Fruit fly (Drosophila melanogaster) whole organism, embryonic: ENCODE measurements around the gene CG12951.

Source experiments
- Asciz ChIP-seq: fragments of 200-800 bp; sonication (Bioruptor generic); optimal IDR thresholded peaks from 2 replicates; lab custom pipeline; 2017; ENCODE audit warnings: missing biosample characterization, mild to moderate bottlenecking, missing genetic modification characterization, missing genetic modification reagents
- CG11398 ChIP-seq: fragments of 200-800 bp; sonication (Bioruptor generic); optimal IDR thresholded peaks from 2 replicates; lab custom pipeline; 2016; ENCODE audit warnings: missing biosample characterization, missing genetic modification characterization
- CG12769 ChIP-seq: fragments of 200-800 bp; sonication (Bioruptor generic); optimal IDR thresholded peaks from 2 replicates; lab custom pipeline; 2019; ENCODE audit warnings: missing biosample characterization, mild to moderate bottlenecking, missing genetic modification characterization, moderate library complexity
- CG12942 ChIP-seq: fragments of 200-800 bp; sonication (Bioruptor generic); optimal IDR thresholded peaks from 3 replicates; lab custom pipeline; 2016; ENCODE audit warnings: missing biosample characterization, missing genetic modification characterization
- CG14710 ChIP-seq: fragments of 200-800 bp; sonication (Bioruptor generic); optimal IDR thresholded peaks from 3 replicates; lab custom pipeline; 2019; ENCODE audit warnings: missing biosample characterization, mild to moderate bottlenecking, missing genetic modification characterization, moderate library complexity
- CG1529 ChIP-seq: fragments of 200-800 bp; sonication (Bioruptor generic); optimal IDR thresholded peaks from 3 replicates; lab custom pipeline; 2018; ENCODE audit warnings: missing biosample characterization, missing genetic modification characterization
- CG17829 ChIP-seq: fragments of 200-800 bp; optimal IDR thresholded peaks from 2 replicates; lab custom pipeline; 2019; ENCODE audit warnings: missing biosample characterization, mild to moderate bottlenecking, missing genetic modification characterization, moderate library complexity
- CG18262 ChIP-seq: fragments of 200-800 bp; optimal IDR thresholded peaks from 3 replicates; lab custom pipeline; 2019; ENCODE audit warnings: missing biosample characterization, mild to moderate bottlenecking, missing genetic modification characterization, moderate library complexity
- CG4617 ChIP-seq: fragments of 200-800 bp; sonication (Bioruptor generic); optimal IDR thresholded peaks from 3 replicates; lab custom pipeline; 2016; ENCODE audit warnings: missing biosample characterization, missing genetic modification characterization, borderline replicate concordance
- CG6272 ChIP-seq: fragments of 200-800 bp; sonication (Bioruptor generic); IDR thresholded peaks from 2 replicates; pipeline ENCODE4 v1.3.6; 2022; ENCODE audit warnings: missing biosample characterization, missing genetic modification characterization
- CG7839 ChIP-seq: fragments of 200-800 bp; sonication (Bioruptor generic); optimal IDR thresholded peaks from 3 replicates; lab custom pipeline; 2018; ENCODE audit warnings: missing biosample characterization, mild to moderate bottlenecking, missing genetic modification characterization, moderate library complexity
- CG8388 ChIP-seq: fragments of 200-800 bp; sonication (Bioruptor generic); optimal IDR thresholded peaks from 2 replicates; lab custom pipeline; 2019; ENCODE audit warnings: missing biosample characterization, mild to moderate bottlenecking, missing genetic modification characterization, moderate library complexity
- CG9437 ChIP-seq: fragments of 200-800 bp; sonication (Bioruptor generic); optimal IDR thresholded peaks from 2 replicates; lab custom pipeline; 2018; ENCODE audit warnings: missing biosample characterization, mild to moderate bottlenecking, missing genetic modification characterization
- Camta ChIP-seq: fragments of 200-800 bp; sonication (Bioruptor generic); optimal IDR thresholded peaks from 2 replicates; lab custom pipeline; 2016; ENCODE audit warnings: missing biosample characterization, missing genetic modification characterization
- CkIIα-i1 ChIP-seq: fragments of 200-800 bp; sonication (Bioruptor generic); IDR thresholded peaks from 2 replicates; pipeline ENCODE4 v1.3.6; 2022; ENCODE audit warnings: missing biosample characterization, missing genetic modification characterization
- Dad ChIP-seq: fragments of 200-800 bp; sonication (Bioruptor generic); optimal IDR thresholded peaks from 3 replicates; lab custom pipeline; 2016; ENCODE audit warnings: missing biosample characterization, missing genetic modification characterization
- HmgD ChIP-seq: fragments of 200-800 bp; sonication (Bioruptor generic); optimal IDR thresholded peaks from 3 replicates; lab custom pipeline; 2016; ENCODE audit warnings: missing biosample characterization, missing genetic modification characterization
- Hr78 ChIP-seq, 2 experiments: fragments of 200-800 bp in 1 of 2; fragments of >200 bp in 1 of 2; sonication (Bioruptor generic) in 1 of 2; optimal IDR thresholded peaks; 2 replicates each; lab custom pipeline; 2017 to 2019; ENCODE audit warnings: missing biosample characterization in 2 of 2, missing genetic modification characterization in 2 of 2, mild to moderate bottlenecking in 1 of 2, moderate library complexity in 1 of 2
- Kr ChIP-seq: fragments of 200-800 bp; sonication (Bioruptor generic); optimal IDR thresholded peaks from 2 replicates; lab custom pipeline; 2017; ENCODE audit warnings: missing biosample characterization, mild to moderate bottlenecking, missing genetic modification characterization
- Lim3 ChIP-seq: fragments of 200-800 bp; sonication (Bioruptor generic); IDR thresholded peaks from 2 replicates; pipeline ENCODE4 v1.3.6; 2022; ENCODE audit warnings: missing biosample characterization, missing genetic modification characterization
- Mes4 ChIP-seq: fragments of 200-800 bp; sonication (Bioruptor generic); optimal IDR thresholded peaks from 2 replicates; lab custom pipeline; 2016; ENCODE audit warnings: missing biosample characterization, missing genetic modification characterization
- Mrtf ChIP-seq: fragments of 200-800 bp; sonication (Bioruptor generic); IDR thresholded peaks from 3 replicates; pipeline ENCODE4 v1.3.6; 2022; ENCODE audit warnings: missing biosample characterization, missing genetic modification characterization
- Rfx ChIP-seq: fragments of 200-800 bp; sonication (Bioruptor generic); IDR thresholded peaks from 2 replicates; pipeline ENCODE4 v1.3.6; 2022; ENCODE audit warnings: missing biosample characterization, missing genetic modification characterization
- Rx ChIP-seq: fragments of 200-800 bp; sonication (Bioruptor generic); IDR thresholded peaks from 2 replicates; pipeline ENCODE4 v1.3.6; 2022; ENCODE audit warnings: missing biosample characterization, missing genetic modification characterization
- Sry-β ChIP-seq: fragments of 200-800 bp; sonication (Bioruptor generic); optimal IDR thresholded peaks from 2 replicates; lab custom pipeline; 2018; ENCODE audit warnings: missing biosample characterization, mild to moderate bottlenecking, missing genetic modification characterization, moderate library complexity
- TFAM ChIP-seq: fragments of 200-800 bp; sonication (Bioruptor generic); optimal IDR thresholded peaks from 2 replicates; lab custom pipeline; 2017; ENCODE audit warnings: missing biosample characterization, missing genetic modification characterization, inconsistent platforms
- ase ChIP-seq: fragments of 200-800 bp; sonication (Bioruptor generic); IDR thresholded peaks from 3 replicates; pipeline ENCODE4 v1.3.6; 2022; ENCODE audit warnings: missing biosample characterization, missing genetic modification characterization
- bcd ChIP-seq: fragments of 200-800 bp; sonication (Bioruptor generic); optimal IDR thresholded peaks from 2 replicates; lab custom pipeline; 2017; ENCODE audit warnings: missing biosample characterization, mild to moderate bottlenecking, missing genetic modification characterization
- croc ChIP-seq: fragments of 200-800 bp; sonication (Bioruptor generic); conservative IDR thresholded peaks from 3 replicates; pipeline ENCODE4 v1.3.6; 2022; ENCODE audit warnings: missing biosample characterization, missing genetic modification characterization
- da ChIP-seq: fragments of 200-800 bp; sonication (Bioruptor generic); optimal IDR thresholded peaks from 2 replicates; lab custom pipeline; 2016; ENCODE audit warnings: missing biosample characterization, missing genetic modification characterization
- dan ChIP-seq: fragments of 200-800 bp; sonication (Bioruptor generic); IDR thresholded peaks from 2 replicates; pipeline ENCODE4 v1.3.6; 2022; ENCODE audit warnings: missing biosample characterization, missing genetic modification characterization
- fd64A ChIP-seq: fragments of 200-800 bp; sonication (Bioruptor generic); optimal IDR thresholded peaks from 3 replicates; lab custom pipeline; 2018; ENCODE audit warnings: missing biosample characterization, mild to moderate bottlenecking, missing genetic modification characterization
- jing ChIP-seq: fragments of 200-800 bp; sonication (Bioruptor generic); optimal IDR thresholded peaks from 2 replicates; lab custom pipeline; 2018; ENCODE audit warnings: missing biosample characterization, mild to moderate bottlenecking, missing genetic modification characterization
- kni ChIP-seq: fragments of 200-800 bp; sonication (Bioruptor generic); optimal IDR thresholded peaks from 3 replicates; lab custom pipeline; 2017; ENCODE audit warnings: mild to moderate bottlenecking, missing biosample characterization, missing genetic modification reagents, missing genetic modification characterization
- knrl ChIP-seq: fragments of 200-800 bp; sonication (Bioruptor generic); IDR thresholded peaks from 3 replicates; pipeline ENCODE4 v1.3.6; 2022; ENCODE audit warnings: missing biosample characterization, missing genetic modification characterization; ENCODE audit not compliant: partially characterized antibody
- mirr ChIP-seq: fragments of 200-800 bp; sonication (Bioruptor generic); optimal IDR thresholded peaks from 3 replicates; lab custom pipeline; 2018; ENCODE audit warnings: missing biosample characterization, mild to moderate bottlenecking, missing genetic modification characterization
- mld ChIP-seq: fragments of 200-800 bp; sonication (Bioruptor generic); IDR thresholded peaks from 3 replicates; pipeline ENCODE4 v1.3.6; 2022; ENCODE audit warnings: missing biosample characterization, missing genetic modification characterization; ENCODE audit not compliant: partially characterized antibody
- nerfin-1 ChIP-seq: fragments of 200-800 bp; sonication (Bioruptor generic); optimal IDR thresholded peaks from 3 replicates; lab custom pipeline; 2019; ENCODE audit warnings: missing biosample characterization, mild to moderate bottlenecking, missing genetic modification characterization, moderate library complexity
- nerfin-2 ChIP-seq: fragments of 200-800 bp; sonication (Bioruptor generic); IDR thresholded peaks from 2 replicates; pipeline ENCODE4 v1.3.6; 2022; ENCODE audit warnings: missing biosample characterization, missing genetic modification characterization; ENCODE audit not compliant: partially characterized antibody
- pum ChIP-seq: fragments of 200-800 bp; sonication (Bioruptor generic); optimal IDR thresholded peaks from 2 replicates; lab custom pipeline; 2016; ENCODE audit warnings: missing biosample characterization, missing genetic modification characterization
- row ChIP-seq: fragments of 200-800 bp; sonication (Bioruptor generic); IDR thresholded peaks from 3 replicates; pipeline ENCODE4 v1.3.6; 2022; ENCODE audit warnings: missing biosample characterization, missing genetic modification characterization
- shn ChIP-seq: fragments of 200-800 bp; sonication (Bioruptor generic); optimal IDR thresholded peaks from 3 replicates; lab custom pipeline; 2016; ENCODE audit warnings: missing biosample characterization, missing genetic modification characterization
- so ChIP-seq: fragments of 200-800 bp; sonication (Bioruptor generic); IDR thresholded peaks from 3 replicates; pipeline ENCODE4 v1.3.6; 2022; ENCODE audit warnings: missing biosample characterization, missing genetic modification characterization
- ssp ChIP-seq: fragments of 200-800 bp; sonication (Bioruptor generic); IDR thresholded peaks from 2 replicates; pipeline ENCODE4 v1.3.6; 2022; ENCODE audit warnings: missing biosample characterization, missing genetic modification characterization
- tin ChIP-seq: fragments of 200-800 bp; sonication (Bioruptor generic); optimal IDR thresholded peaks from 3 replicates; lab custom pipeline; 2016; ENCODE audit warnings: missing biosample characterization, missing genetic modification characterization
- toy ChIP-seq: fragments of 200-800 bp; sonication (Bioruptor generic); IDR thresholded peaks from 2 replicates; pipeline ENCODE4 v1.3.6; 2022; ENCODE audit warnings: missing biosample characterization, missing genetic modification characterization
- ttk ChIP-seq: fragments of 200-800 bp; sonication (Bioruptor generic); IDR thresholded peaks from 2 replicates; pipeline ENCODE4 v2.1.2; 2022; ENCODE audit warnings: missing biosample characterization, missing genetic modification characterization
- wdn ChIP-seq: fragments of 200-800 bp; sonication (Bioruptor generic); IDR thresholded peaks from 2 replicates; pipeline ENCODE4 v1.3.6; 2022; ENCODE audit warnings: missing biosample characterization, missing genetic modification characterization
- zfh2 ChIP-seq: fragments of 200-800 bp; sonication (Bioruptor generic); optimal IDR thresholded peaks from 2 replicates; lab custom pipeline; 2016; ENCODE audit warnings: missing biosample characterization, missing genetic modification characterization

Gene CG12951

dm6 chr3R:9341189-9342012 is 11.3 kb upstream of the CG12951 start:
- TF ChIP-seq Sry-β (GFP tag; lab: Kevin White, UChicago) (peak; percentile 25), mirr (peak; percentile 88), CG1529 (GFP tag; lab: Kevin White, UChicago) (peak; percentile 70), Asciz (peak; percentile 55), dan (GFP tag; lab: Robert Waterston, UW) (no peak), bcd (GFP tag; lab: Kevin White, UChicago) (peak; percentile 60), pum (GFP tag; lab: Kevin White, UChicago) (peak; percentile 50), CG8388 (peak; percentile 63), Rx (no peak), row (GFP tag; lab: Robert Waterston, UW) (peak; percentile 98), CG17829 (peak; percentile 81), CG9437 (GFP tag; lab: Kevin White, UChicago) (peak; percentile 76), CG4617 (GFP tag; lab: Kevin White, UChicago) (no peak), HmgD (GFP tag; lab: Kevin White, UChicago) (peak; percentile 13), nerfin-1 (tag; lab: Kevin White, UChicago) (peak; percentile 75), jing (GFP tag; lab: Kevin White, UChicago) (no peak), Mrtf (GFP tag; lab: Robert Waterston, UW) (peak; percentile 58; the same call in 1 of the 3 replicates), knrl (GFP tag; lab: Robert Waterston, UW) (peak; percentile 92), nerfin-2 (GFP tag; lab: Robert Waterston, UW) (peak; percentile 49; the same call in 1 of the 2 replicates), Dad (GFP tag; lab: Kevin White, UChicago) (peak; percentile 51), so (GFP tag; lab: Robert Waterston, UW) (peak; percentile 48; the same call in 1 of the 3 replicates), Rfx (GFP tag; lab: Robert Waterston, UW) (peak; percentile 87), Hr78 (GFP tag; optimal IDR thresholded peaks at IDR 0.05; lab: Kevin White, UChicago) (peak in 1 of 2 experiments; percentile 63), da (GFP tag; lab: Kevin White, UChicago) (peak; percentile 1), CkIIα-i1 (GFP tag; lab: Robert Waterston, UW) (no peak), toy (GFP tag; lab: Robert Waterston, UW) (no peak), CG12942 (GFP tag; lab: Kevin White, UChicago) (peak; percentile 60), kni (GFP tag; lab: Kevin White, UChicago) (peak; percentile 56), fd64A (GFP tag; lab: Kevin White, UChicago) (peak; percentile 12), ase (GFP tag; lab: Robert Waterston, UW) (no peak), ttk (no peak), Lim3 (GFP tag; lab: Robert Waterston, UW) (no peak), zfh2 (peak; percentile 66), croc (GFP tag; lab: Robert Waterston, UW) (peak; percentile 28; the same call in 1 of the 3 replicates), wdn (GFP tag; lab: Robert Waterston, UW) (peak; percentile 37; the same call in 1 of the 2 replicates), shn (no peak), Kr (GFP tag; lab: Kevin White, UChicago) (no peak), ssp (no peak), TFAM (GFP tag; lab: Kevin White, UChicago) (peak; percentile 35), Mes4 (GFP tag; lab: Kevin White, UChicago) (peak; percentile 33), CG14710 (tag; lab: Kevin White, UChicago) (peak; percentile 76), mld (GFP tag; lab: Robert Waterston, UW) (peak; percentile 40; the same call in 1 of the 3 replicates), CG12769 (tag; lab: Kevin White, UChicago) (peak; percentile 75), CG7839 (tag; lab: Kevin White, UChicago) (peak; percentile 85), CG11398 (GFP tag; lab: Kevin White, UChicago) (no peak), CG18262 (tag; lab: Kevin White, UChicago) (peak; percentile 82), CG6272 (no peak; the same call in 1 of the 2 replicates), Camta (GFP tag; lab: Kevin White, UChicago) (peak; percentile 6), tin (GFP tag; lab: Kevin White, UChicago) (peak; percentile 71)
